Fruit fly (Drosophila melanogaster) S2 (cell line): ENCODE results near the gene CG17777.

Experiments used
- CG8478 ChIP-seq: fragments of >200 bp; optimal IDR thresholded peaks from 2 replicates; lab custom pipeline; 2018
- CTCF ChIP-seq, 2 experiments: fragments of >200 bp; optimal IDR thresholded peaks; 2 replicates each; lab custom pipeline; 2018

CG17777 gene

dm6 chrX:2155868-2156267 lies 30.8 kb upstream of the CG17777 start:
- TF ChIP-seq CTCF (optimal IDR thresholded peaks at IDR 0.05; lab: Kevin White, UChicago) (peak; percentile 11 to 42), CG8478 (lab: Kevin White, UChicago) (no peak)

dm6 chrX:2157929-2158610 lies 28.6 kb upstream of the CG17777 start:
- peak; percentile 49 for TF ChIP-seq CG8478 (lab: Kevin White, UChicago)
- no peak for TF ChIP-seq CTCF (optimal IDR thresholded peaks at IDR 0.05; lab: Kevin White, UChicago)

- TF ChIP-seq CTCF (optimal IDR thresholded peaks at IDR 0.05; lab: Kevin White, UChicago) (peak; percentile 2 to 35), CG8478 (lab: Kevin White, UChicago) (no peak)
Observed at dm6 chrX:2158668-2159163, 27.9 kb upstream of the CG17777 start, which contains the start of gene wapl. TSS of gene wapl (minus strand) at chrX:2158983.

- TF ChIP-seq CTCF (optimal IDR thresholded peaks at IDR 0.05; lab: Kevin White, UChicago) (no peak), CG8478 (lab: Kevin White, UChicago) (no peak)
Observed at dm6 chrX:2161020-2161419, 25.6 kb upstream of the CG17777 start.

- TF ChIP-seq CG8478 (lab: Kevin White, UChicago): no peak
- no peak for TF ChIP-seq CTCF (optimal IDR thresholded peaks at IDR 0.05; lab: Kevin White, UChicago)
Observed at dm6 chrX:2162130-2162907, 24.3 kb upstream of the CG17777 start, which contains the start of the genes Cyp4d1 and CG3630. TSS of gene Cyp4d1 (minus strand) at chrX:2162180. TSS of gene CG3630 (plus strand) at chrX:2162196.

dm6 chrX:2163358-2163757 lies 23.3 kb upstream of the CG17777 start:
- TF ChIP-seq CTCF (optimal IDR thresholded peaks at IDR 0.05; lab: Kevin White, UChicago) (no peak), CG8478 (lab: Kevin White, UChicago) (no peak)

- no peak for TF ChIP-seq CTCF (optimal IDR thresholded peaks at IDR 0.05; lab: Kevin White, UChicago)
- no peak for TF ChIP-seq CG8478 (lab: Kevin White, UChicago)
Observed at dm6 chrX:2165394-2165793, 21.3 kb upstream of the CG17777 start.

- no peak for TF ChIP-seq CG8478 (lab: Kevin White, UChicago)
- no peak for TF ChIP-seq CTCF (optimal IDR thresholded peaks at IDR 0.05; lab: Kevin White, UChicago)
Observed at dm6 chrX:2166129-2166528, 20.5 kb upstream of the CG17777 start.

- TF ChIP-seq CTCF (optimal IDR thresholded peaks at IDR 0.05; lab: Kevin White, UChicago) (no peak), CG8478 (lab: Kevin White, UChicago) (no peak)
Observed at dm6 chrX:2168485-2169199, 18.0 kb upstream of the CG17777 start.

dm6 chrX:2170424-2170823 lies 16.2 kb upstream of the CG17777 start:
- TF ChIP-seq CTCF (optimal IDR thresholded peaks at IDR 0.05; lab: Kevin White, UChicago) (no peak), CG8478 (lab: Kevin White, UChicago) (no peak)

- TF ChIP-seq CG8478 (lab: Kevin White, UChicago) (no peak), CTCF (optimal IDR thresholded peaks at IDR 0.05; lab: Kevin White, UChicago) (no peak)
Observed at dm6 chrX:2172420-2172827, 14.2 kb upstream of the CG17777 start, which contains the start of gene ND-B14.5A. TSS of gene ND-B14.5A (plus strand) at chrX:2172526.

- TF ChIP-seq CTCF (optimal IDR thresholded peaks at IDR 0.05; lab: Kevin White, UChicago): no peak
- TF ChIP-seq CG8478 (lab: Kevin White, UChicago): no peak
Observed at dm6 chrX:2175265-2175795, 11.3 kb upstream of the CG17777 start, which contains the start of gene Cyp4d14. TSS of gene Cyp4d14 (minus strand) at chrX:2175315.

dm6 chrX:2175956-2176469 lies 10.6 kb upstream of the CG17777 start, which contains the start of gene Cyp4d2:
TSS of gene Cyp4d2 (plus strand) at chrX:2176006.
- TF ChIP-seq CTCF (optimal IDR thresholded peaks at IDR 0.05; lab: Kevin White, UChicago) (no peak), CG8478 (lab: Kevin White, UChicago) (no peak)

dm6 chrX:2178802-2179201 lies 7.9 kb upstream of the CG17777 start, which contains the start of gene Cyp4ae1:
TSS of gene Cyp4ae1 (plus strand) at chrX:2179007.
- no peak for TF ChIP-seq CTCF (optimal IDR thresholded peaks at IDR 0.05; lab: Kevin White, UChicago)
